Fruit fly (Drosophila melanogaster) whole organism, embryonic: ENCODE measurements around the gene ATPsyngamma.

Experiments used
- CG4707 ChIP-seq: fragments of 200-800 bp; sonication (Bioruptor generic); optimal IDR thresholded peaks from 2 replicates; lab custom pipeline; 2018; ENCODE audit warnings: missing biosample characterization, mild to moderate bottlenecking, missing genetic modification characterization, moderate library complexity
- D ChIP-seq, 2 experiments: fragments of 200-800 bp in 1 of 2; fragments of >200 bp in 1 of 2; sonication (Bioruptor generic) in 1 of 2; optimal IDR thresholded peaks; 2 replicates in 1 of 2; 3 replicates in 1 of 2; lab custom pipeline; 2017; ENCODE audit warnings: mild to moderate bottlenecking in 1 of 2, missing biosample characterization in 1 of 2, missing genetic modification characterization in 1 of 2, missing genetic modification reagents in 1 of 2
- Ets65A ChIP-seq: fragments of 200-800 bp; sonication (Bioruptor generic); peaks from one replicate; lab custom pipeline; 2016; ENCODE audit warnings: missing biosample characterization, missing genetic modification characterization
- Nf-YA ChIP-seq: fragments of 200-800 bp; sonication (Bioruptor generic); IDR thresholded peaks from 2 replicates; pipeline ENCODE4 v1.3.6; 2022; ENCODE audit warnings: missing biosample characterization, missing genetic modification characterization
- kah ChIP-seq: fragments of 200-800 bp; sonication (Bioruptor generic); optimal IDR thresholded peaks from 2 replicates; lab custom pipeline; 2018; ENCODE audit warnings: missing biosample characterization, mild to moderate bottlenecking, missing genetic modification characterization
- ranshi ChIP-seq: fragments of 200-800 bp; sonication (Bioruptor generic); IDR thresholded peaks from 2 replicates; pipeline ENCODE4 v1.3.6; 2022; ENCODE audit warnings: missing biosample characterization, missing genetic modification characterization
- tll ChIP-seq, 2 experiments: fragments of 200-800 bp in 1 of 2; fragments of >200 bp in 1 of 2; sonication (Bioruptor generic) in 1 of 2; optimal IDR thresholded peaks; 2 replicates each; lab custom pipeline; 2017 to 2019; ENCODE audit warnings: missing biosample characterization in 2 of 2, missing genetic modification characterization in 2 of 2, mild to moderate bottlenecking in 1 of 2, moderate library complexity in 1 of 2
- z ChIP-seq: fragments of 200-800 bp; sonication (Bioruptor generic); IDR thresholded peaks from 3 replicates; pipeline ENCODE4 v1.3.6; 2022; ENCODE audit warnings: missing biosample characterization, missing genetic modification characterization

ATPsyngamma gene

dm6 chr3R:29697841-29698240 lies 51.1 kb downstream of the ATPsyngamma start:
- peak; percentile 56 for TF ChIP-seq Ets65A (GFP tag; lab: Kevin White, UChicago)
- TF ChIP-seq CG4707 (GFP tag; lab: Kevin White, UChicago): no peak
- peak; percentile 94 for TF ChIP-seq D (optimal IDR thresholded peaks at IDR 0.05; lab: Kevin White, UChicago)
- no peak for TF ChIP-seq D (GFP tag; optimal IDR thresholded peaks at IDR 0.05; lab: Kevin White, UChicago)
- peak in 1 of 2 experiments; percentile 41 for TF ChIP-seq tll (GFP tag; optimal IDR thresholded peaks at IDR 0.05; lab: Kevin White, UChicago)
- TF ChIP-seq Nf-YA (GFP tag; lab: Robert Waterston, UW): no peak
- TF ChIP-seq ranshi: no peak
- no peak for TF ChIP-seq z (GFP tag; lab: Robert Waterston, UW)
- TF ChIP-seq kah (GFP tag; lab: Kevin White, UChicago): no peak
- TF ChIP-seq, all 482 proteins: peak for 3
